Fruit fly (Drosophila melanogaster): ENCODE data around the gene SelR.

SelR gene

DNA sequence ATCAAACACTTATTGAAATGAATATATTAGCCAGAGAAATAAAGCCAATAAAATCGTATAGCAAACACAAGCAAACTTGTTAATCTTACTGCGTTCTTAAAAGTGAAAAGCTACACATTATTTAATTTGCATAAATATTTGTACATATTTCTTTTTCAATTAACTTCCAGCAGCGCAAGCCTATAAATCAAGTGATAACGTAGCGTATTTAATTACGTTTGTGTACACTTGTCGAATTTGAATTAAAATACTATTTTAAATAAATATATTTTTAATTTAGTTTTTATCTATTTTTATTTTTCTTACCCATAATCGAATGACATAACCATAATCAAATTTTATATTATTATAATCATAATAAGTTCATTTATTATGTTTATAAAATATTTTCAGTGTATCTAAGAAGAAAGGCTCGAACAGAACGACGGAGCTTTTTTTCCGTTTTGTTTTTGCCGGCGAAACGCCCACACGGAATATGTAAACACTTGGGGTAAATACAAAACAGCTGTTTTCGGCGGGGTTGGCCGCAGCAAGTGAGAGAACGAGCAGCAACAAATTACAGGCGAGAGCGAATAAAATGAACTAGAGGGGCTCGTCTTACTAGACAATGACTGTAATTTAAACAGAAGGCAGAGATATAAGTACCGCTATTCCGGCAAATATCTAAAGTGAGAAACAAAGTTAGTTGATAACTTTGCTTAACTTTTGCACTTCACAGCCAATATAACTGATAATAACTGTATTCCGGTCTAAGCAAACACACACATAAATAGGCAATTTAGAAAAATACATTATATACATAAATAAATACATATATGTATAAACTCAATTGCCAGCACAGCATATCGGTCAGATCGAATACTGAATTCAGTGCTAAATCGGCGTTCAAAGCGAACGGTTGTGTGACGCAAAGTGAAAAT lies 7.3 kb upstream of the SelR start, which contains the start of gene Sodh2 (continued):
- TF ChIP-seq CG12299 (tag; optimal IDR thresholded peaks at IDR 0.05) (peak; percentile 2), CG17328 (GFP tag; IDR thresholded peaks at IDR 0.05) (peak; percentile 50; the same call in 1 of the 2 replicates), CG2712 (tag; optimal IDR thresholded peaks at IDR 0.05) (peak; percentile 85), unc-4 (GFP tag; IDR thresholded peaks at IDR 0.05; ENCODE audit: partially characterized antibody) (0 out of 2 replicates have a peak, but pooled peaks have one; percentile 15), dmrt99B (tag; optimal IDR thresholded peaks at IDR 0.05) (peak; percentile 79), Poxn (GFP tag; IDR thresholded peaks at IDR 0.05) (peak; percentile 72), bbx (GFP tag; IDR thresholded peaks at IDR 0.05; ENCODE audit: partially characterized antibody) (no peak), CG11247 (GFP tag; IDR thresholded peaks at IDR 0.05) (peak; percentile 82), maf-S (GFP tag; optimal IDR thresholded peaks at IDR 0.05) (peak; percentile 67), inv (GFP tag; IDR thresholded peaks at IDR 0.05; ENCODE audit: partially characterized antibody) (no peak), TFAM (GFP tag; optimal IDR thresholded peaks at IDR 0.05) (no peak), Nf-YA (GFP tag; IDR thresholded peaks at IDR 0.05) (0 out of 2 replicates have a peak, but pooled peaks have one; percentile 40), D19B (GFP tag; optimal IDR thresholded peaks at IDR 0.05) (peak; percentile 59), Lpt (GFP tag; optimal IDR thresholded peaks at IDR 0.05) (no peak), Nf-YB (GFP tag; optimal IDR thresholded peaks at IDR 0.05) (peak; percentile 66), ato (GFP tag; IDR thresholded peaks at IDR 0.05; ENCODE audit: partially characterized antibody) (no peak), CG17568 (GFP tag; optimal IDR thresholded peaks at IDR 0.05) (peak; percentile 86), D19A (tag; optimal IDR thresholded peaks at IDR 0.05) (peak; percentile 73), Gsc (GFP tag; IDR thresholded peaks at IDR 0.05) (0 out of 2 replicates have a peak, but pooled peaks have one; percentile 19), mld (GFP tag; IDR thresholded peaks at IDR 0.05; ENCODE audit: partially characterized antibody) (no peak), tx (GFP tag; optimal IDR thresholded peaks at IDR 0.05) (peak; percentile 43), ems (GFP tag; optimal IDR thresholded peaks at IDR 0.05) (peak; percentile 12), Bdp1 (GFP tag; optimal IDR thresholded peaks at IDR 0.05) (peak; percentile 27), fru (optimal IDR thresholded peaks at IDR 0.05) (no peak), sens-2 (GFP tag; IDR thresholded peaks at IDR 0.05) (no peak), CG34376 (GFP tag; optimal IDR thresholded peaks at IDR 0.05) (peak; percentile 83), Rx (GFP tag; IDR thresholded peaks at IDR 0.05) (no peak), HLHmδ (GFP tag; optimal IDR thresholded peaks at IDR 0.05) (peak; percentile 89), CG8388 (GFP tag; optimal IDR thresholded peaks at IDR 0.05) (peak; percentile 51), Jarid2 (GFP tag; optimal IDR thresholded peaks at IDR 0.05) (peak; percentile 36), tll (GFP tag; optimal IDR thresholded peaks at IDR 0.05) (no peak), ara (GFP tag; IDR thresholded peaks at IDR 0.05) (peak; percentile 66), CG15696 (tag; optimal IDR thresholded peaks at IDR 0.05) (peak; percentile 36), CG10147 (GFP tag; optimal IDR thresholded peaks at IDR 0.05) (peak; percentile 74), ash1 (GFP tag; optimal IDR thresholded peaks at IDR 0.05) (peak; percentile 70), en (GFP tag; optimal IDR thresholded peaks at IDR 0.05) (peak; percentile 28), Ravus (GFP tag; IDR thresholded peaks at IDR 0.05) (no peak), CG12769 (tag; optimal IDR thresholded peaks at IDR 0.05) (peak; percentile 91), CG17361 (GFP tag; IDR thresholded peaks at IDR 0.05) (peak; percentile 88), CG10321 (GFP tag; IDR thresholded peaks at IDR 0.05) (no peak), CG1792 (GFP tag; optimal IDR thresholded peaks at IDR 0.05) (peak; percentile 68), CG3065 (GFP tag; optimal IDR thresholded peaks at IDR 0.05) (peak; percentile 44), pho (GFP tag; optimal IDR thresholded peaks at IDR 0.05) (peak; percentile 59), psq (GFP tag; optimal IDR thresholded peaks at IDR 0.05) (no peak), CG1529 (GFP tag; optimal IDR thresholded peaks at IDR 0.05) (peak; percentile 66), CG9727 (GFP tag; optimal IDR thresholded peaks at IDR 0.05) (peak; percentile 77), CG11695 (GFP tag; IDR thresholded peaks at IDR 0.05) (peak; percentile 70), ranshi (GFP tag; IDR thresholded peaks at IDR 0.05) (peak; percentile 23)

Data from whole organism, embryonic.